Worm (Caenorhabditis elegans) whole organism, late embryonic: ENCODE results near the gene sre-27.

Experiments
- K02D7.2 ChIP-seq: sonication (generic microtip); optimal IDR thresholded peaks from 2 replicates; lab custom pipeline; 2017; ENCODE audit warnings: mild to moderate bottlenecking, missing genetic modification characterization, missing compliant biosample characterization
- ama-1 ChIP-seq: fragments of 150-350 bp; optimal IDR thresholded peaks from 2 replicates; lab custom pipeline; 2014
- ceh-22 ChIP-seq: sonication (generic microtip); optimal IDR thresholded peaks from 2 replicates; lab custom pipeline; 2017; ENCODE audit warnings: missing biosample characterization, missing genetic modification characterization
- elt-2 ChIP-seq: sonication (generic microtip); optimal IDR thresholded peaks from 2 replicates; lab custom pipeline; 2016; ENCODE audit warnings: missing genetic modification reagents, missing genetic modification characterization, missing compliant biosample characterization
- fkh-10 ChIP-seq: fragments of 150-350 bp; optimal IDR thresholded peaks from 2 replicates; lab custom pipeline; 2014; ENCODE audit warnings: missing biosample characterization, missing genetic modification reagents, missing genetic modification characterization
- hlh-6 ChIP-seq: sonication (generic microtip); optimal IDR thresholded peaks from 2 replicates; lab custom pipeline; 2016; ENCODE audit warnings: missing genotype, missing genetic modification characterization, missing compliant biosample characterization
- lin-11 ChIP-seq: fragments of 200-800 bp; sonication (Bioruptor generic); optimal IDR thresholded peaks from 2 replicates; lab custom pipeline; 2018; ENCODE audit warnings: mild to moderate bottlenecking, missing genetic modification characterization, missing compliant biosample characterization
- nfya-1 ChIP-seq: sonication (generic microtip); optimal IDR thresholded peaks from 2 replicates; lab custom pipeline; 2017; ENCODE audit warnings: missing genetic modification characterization, mild to moderate bottlenecking, missing compliant biosample characterization, antibody characterized with exemption, moderate library complexity
- odd-2 ChIP-seq: sonication (generic microtip); optimal IDR thresholded peaks from 2 replicates; lab custom pipeline; 2017; ENCODE audit warnings: antibody characterized with exemption, mild to moderate bottlenecking, missing genetic modification characterization, missing compliant biosample characterization
- pag-3 ChIP-seq: sonication (generic microtip); optimal IDR thresholded peaks from 2 replicates; lab custom pipeline; 2016; ENCODE audit warnings: missing compliant biosample characterization, missing genetic modification characterization, borderline replicate concordance
- pqm-1 ChIP-seq: sonication (generic microtip); optimal IDR thresholded peaks from 2 replicates; lab custom pipeline; 2016; ENCODE audit warnings: missing genetic modification characterization, missing compliant biosample characterization
- unc-86 ChIP-seq: sonication (generic microtip); optimal IDR thresholded peaks from 2 replicates; lab custom pipeline; 2016; ENCODE audit warnings: missing genetic modification characterization, missing compliant biosample characterization

- TF ChIP-seq hlh-6 (tag; lab: Kevin White, UChicago) (no peak), fkh-10 (GFP tag; lab: Kevin White, UChicago) (no peak), elt-2 (tag; lab: Kevin White, UChicago) (no peak), unc-86 (tag; lab: Kevin White, UChicago) (no peak), lin-11 (no peak), pag-3 (tag; lab: Kevin White, UChicago) (no peak), ceh-22 (no peak), ama-1 (lab: Kevin White, UChicago) (no peak), pqm-1 (tag; lab: Kevin White, UChicago) (no peak), nfya-1 (no peak), K02D7.2 (tag; lab: Kevin White, UChicago) (no peak), odd-2 (tag; lab: Kevin White, UChicago) (no peak)
These were observed 582 bp upstream of the sre-27 start for ce11 chrII:12417996-12418395.
